Fruit fly (Drosophila melanogaster) Kc167 (cell line): ENCODE measurements around the gene CG5612.

Source experiments
- Myc ChIP-seq: fragments of >200 bp; optimal IDR thresholded peaks from 2 replicates; lab custom pipeline; 2017; ENCODE audit warnings: missing external identifiers
- Sin3A ChIP-seq: fragments of >200 bp; optimal IDR thresholded peaks from 2 replicates; lab custom pipeline; 2018; ENCODE audit warnings: missing external identifiers
- h ChIP-seq: fragments of >200 bp; optimal IDR thresholded peaks from 3 replicates; lab custom pipeline; 2018; ENCODE audit warnings: missing external identifiers
- insv ChIP-seq: fragments of >200 bp; optimal IDR thresholded peaks from 3 replicates; lab custom pipeline; 2018; ENCODE audit warnings: missing external identifiers
- psq ChIP-seq: fragments of >200 bp; optimal IDR thresholded peaks from 2 replicates; lab custom pipeline; 2017; ENCODE audit warnings: missing external identifiers

DNA sequence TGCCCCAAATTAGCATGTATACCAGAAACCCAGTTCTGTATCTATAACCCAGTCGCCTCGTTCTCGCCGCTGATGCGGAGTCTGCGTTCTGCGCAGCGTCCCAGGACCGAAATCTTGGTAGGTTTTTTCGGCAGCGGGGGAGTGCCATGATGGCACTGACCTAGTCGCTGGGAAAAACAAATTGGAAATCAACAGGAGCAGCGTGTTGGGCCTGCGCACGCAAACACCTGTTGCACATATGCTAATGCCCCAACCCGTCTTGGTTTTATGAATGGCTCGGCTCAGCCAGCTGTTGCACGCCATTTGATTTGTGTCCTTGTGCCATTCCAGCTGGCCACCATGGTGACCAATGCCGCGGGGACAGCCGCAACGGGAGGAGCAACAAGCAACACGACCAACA lies 37.0 kb upstream of the CG5612 start:
- no peak for TF ChIP-seq psq (lab: Kevin White, UChicago)
- no peak for TF ChIP-seq Myc (lab: Kevin White, UChicago)
- no peak for TF ChIP-seq insv (lab: Kevin White, UChicago)
- TF ChIP-seq Sin3A (lab: Kevin White, UChicago) = no peak
- no peak for TF ChIP-seq h (lab: Kevin White, UChicago)
